Worm (Caenorhabditis elegans) whole organism, L2 larva: ENCODE data around the gene dhhc-4.

Experiments
- C34F6.9 ChIP-seq: fragments of 150-350 bp; optimal IDR thresholded peaks from 2 replicates; lab custom pipeline; 2014; ENCODE audit warnings: missing biosample characterization, missing genetic modification characterization
- F13H6.1 ChIP-seq: sonication (generic microtip); optimal IDR thresholded peaks from 2 replicates; lab custom pipeline; 2016; ENCODE audit warnings: missing genetic modification characterization, missing compliant biosample characterization
- Y55F3AM.14 ChIP-seq: fragments of 200-800 bp; sonication (Bioruptor generic); optimal IDR thresholded peaks from 2 replicates; lab custom pipeline; 2018; ENCODE audit warnings: mild to moderate bottlenecking, missing genetic modification characterization, missing compliant biosample characterization
- ZK546.5 ChIP-seq: sonication (generic microtip); optimal IDR thresholded peaks from 2 replicates; lab custom pipeline; 2017; ENCODE audit warnings: missing biosample characterization, missing genetic modification characterization
- alr-1 ChIP-seq: fragments of 150-350 bp; optimal IDR thresholded peaks from 2 replicates; lab custom pipeline; 2014; ENCODE audit warnings: missing biosample characterization, missing genetic modification characterization
- aly-2 ChIP-seq: fragments of 150-350 bp; optimal IDR thresholded peaks from 2 replicates; lab custom pipeline; 2014; ENCODE audit warnings: missing biosample characterization, missing genetic modification characterization
- ama-1 ChIP-seq: fragments of 150-350 bp; optimal IDR thresholded peaks from 2 replicates; lab custom pipeline; 2018; ENCODE audit warnings: inconsistent platforms
- blmp-1 ChIP-seq: sonication (generic microtip); optimal IDR thresholded peaks from 2 replicates; lab custom pipeline; 2017; ENCODE audit warnings: missing genetic modification characterization, mild to moderate bottlenecking, missing compliant biosample characterization, antibody characterized with exemption, moderate library complexity; ENCODE audit not compliant: insufficient read depth
- ceh-16 ChIP-seq: fragments of 150-350 bp; optimal IDR thresholded peaks from 2 replicates; lab custom pipeline; 2014; ENCODE audit warnings: missing biosample characterization, missing genetic modification characterization
- ceh-82 ChIP-seq: fragments of 150-350 bp; optimal IDR thresholded peaks from 2 replicates; lab custom pipeline; 2014; ENCODE audit warnings: missing biosample characterization, missing genetic modification characterization
- crh-2 ChIP-seq: sonication (generic microtip); optimal IDR thresholded peaks from 2 replicates; lab custom pipeline; 2017; ENCODE audit warnings: missing biosample characterization, missing genetic modification characterization
- dmd-4 ChIP-seq: sonication (generic microtip); optimal IDR thresholded peaks from 2 replicates; lab custom pipeline; 2017; ENCODE audit warnings: missing biosample characterization, missing genetic modification characterization
- egl-27 ChIP-seq: sonication (generic microtip); optimal IDR thresholded peaks from 3 replicates; lab custom pipeline; 2017; ENCODE audit warnings: missing biosample characterization, missing genetic modification reagents, missing genetic modification characterization
- fos-1 ChIP-seq: fragments of 150-350 bp; optimal IDR thresholded peaks from 2 replicates; lab custom pipeline; 2014; ENCODE audit warnings: missing biosample characterization, missing genetic modification characterization
- gmeb-1 ChIP-seq: fragments of 150-350 bp; optimal IDR thresholded peaks from 2 replicates; lab custom pipeline; 2014; ENCODE audit warnings: missing biosample characterization, missing genetic modification characterization
- lin-11 ChIP-seq: fragments of 150-350 bp; sonication (generic microtip); optimal IDR thresholded peaks from 2 replicates; lab custom pipeline; 2014; ENCODE audit warnings: missing biosample characterization, missing genetic modification characterization, inconsistent platforms, mixed read lengths
- lin-13 ChIP-seq: fragments of 150-350 bp; optimal IDR thresholded peaks from 2 replicates; lab custom pipeline; 2014; ENCODE audit warnings: missing biosample characterization, missing genetic modification reagents, missing genetic modification characterization
- lin-39 ChIP-seq: fragments of 150-350 bp; optimal IDR thresholded peaks from 2 replicates; lab custom pipeline; 2014; ENCODE audit warnings: missing biosample characterization, missing genetic modification reagents, missing genetic modification characterization
- lsy-2 ChIP-seq, 2 experiments: fragments of 150-350 bp in 1 of 2; sonication (generic microtip) in 1 of 2; optimal IDR thresholded peaks; 2 replicates each; lab custom pipeline; 2014 to 2017; ENCODE audit warnings: missing biosample characterization in 2 of 2, missing genetic modification characterization in 2 of 2
- mab-5 ChIP-seq: fragments of 150-350 bp; optimal IDR thresholded peaks from 2 replicates; lab custom pipeline; 2014; ENCODE audit warnings: missing biosample characterization, missing genetic modification characterization
- mbf-1 ChIP-seq: sonication (generic microtip); optimal IDR thresholded peaks from 2 replicates; lab custom pipeline; 2017; ENCODE audit warnings: missing biosample characterization, missing genetic modification characterization
- nhr-10 ChIP-seq: sonication (generic microtip); optimal IDR thresholded peaks from 2 replicates; lab custom pipeline; 2017; ENCODE audit warnings: missing biosample characterization, missing genetic modification characterization
- nhr-11 ChIP-seq: fragments of 150-350 bp; optimal IDR thresholded peaks from 2 replicates; lab custom pipeline; 2014; ENCODE audit warnings: missing biosample characterization, missing genetic modification characterization
- nhr-12 ChIP-seq: fragments of 150-350 bp; optimal IDR thresholded peaks from 2 replicates; lab custom pipeline; 2014; ENCODE audit warnings: missing biosample characterization, missing genetic modification characterization
- nhr-129 ChIP-seq: fragments of 150-350 bp; optimal IDR thresholded peaks from 2 replicates; lab custom pipeline; 2014; ENCODE audit warnings: missing biosample characterization, missing genetic modification characterization
- nhr-23 ChIP-seq: fragments of 150-350 bp; optimal IDR thresholded peaks from 2 replicates; lab custom pipeline; 2014; ENCODE audit warnings: missing biosample characterization, missing genetic modification reagents, missing genetic modification characterization
- nhr-237 ChIP-seq: fragments of 150-350 bp; optimal IDR thresholded peaks from 2 replicates; lab custom pipeline; 2014; ENCODE audit warnings: missing biosample characterization, missing genetic modification characterization
- nhr-25 ChIP-seq: fragments of 150-350 bp; sonication (generic microtip); optimal IDR thresholded peaks from 3 replicates; lab custom pipeline; 2014; ENCODE audit warnings: missing biosample characterization, missing genetic modification characterization
- nhr-6 ChIP-seq: fragments of 150-350 bp; optimal IDR thresholded peaks from 2 replicates; lab custom pipeline; 2014; ENCODE audit warnings: missing biosample characterization, missing genetic modification characterization
- nhr-77 ChIP-seq: fragments of 150-350 bp; optimal IDR thresholded peaks from 2 replicates; lab custom pipeline; 2014; ENCODE audit warnings: missing biosample characterization, missing genetic modification characterization
- peb-1 ChIP-seq: fragments of 150-350 bp; optimal IDR thresholded peaks from 2 replicates; lab custom pipeline; 2014; ENCODE audit warnings: missing biosample characterization, missing genetic modification characterization
- sem-4 ChIP-seq: fragments of 150-350 bp; optimal IDR thresholded peaks from 2 replicates; lab custom pipeline; 2014; ENCODE audit warnings: missing biosample characterization, missing genetic modification reagents, missing genetic modification characterization
- skn-1 ChIP-seq: sonication (generic microtip); optimal IDR thresholded peaks from 2 replicates; lab custom pipeline; 2017; ENCODE audit warnings: missing biosample characterization, missing genetic modification characterization
- sma-3 ChIP-seq: sonication (generic microtip); optimal IDR thresholded peaks from 2 replicates; lab custom pipeline; 2016; ENCODE audit warnings: missing genetic modification reagents, missing genetic modification characterization, missing compliant biosample characterization
- sma-9 ChIP-seq, 2 experiments: fragments of 150-350 bp in 1 of 2; sonication (generic microtip) in 1 of 2; optimal IDR thresholded peaks; 2 replicates each; lab custom pipeline; 2014 to 2016; ENCODE audit warnings: missing genetic modification characterization in 2 of 2, mild to moderate bottlenecking in 1 of 2, missing biosample characterization in 1 of 2, missing compliant biosample characterization in 1 of 2, missing genetic modification reagents in 1 of 2, moderate library complexity in 1 of 2
- snpc-4 ChIP-seq: fragments of 150-350 bp; optimal IDR thresholded peaks from 2 replicates; lab custom pipeline; 2014; ENCODE audit warnings: missing biosample characterization, missing genetic modification characterization
- unc-39 ChIP-seq: fragments of 150-350 bp; optimal IDR thresholded peaks from 2 replicates; lab custom pipeline; 2014; ENCODE audit warnings: missing biosample characterization, missing genetic modification characterization
- unc-55 ChIP-seq: fragments of 150-350 bp; sonication (generic microtip); optimal IDR thresholded peaks from 3 replicates; lab custom pipeline; 2014; ENCODE audit warnings: missing biosample characterization, missing genetic modification reagents, missing genetic modification characterization
- unc-62 ChIP-seq: fragments of 150-350 bp; optimal IDR thresholded peaks from 2 replicates; lab custom pipeline; 2014; ENCODE audit warnings: missing biosample characterization, missing genetic modification reagents, missing genetic modification characterization
- ztf-1 ChIP-seq: fragments of 200-800 bp; sonication (Bioruptor generic); conservative IDR thresholded peaks from 2 replicates; pipeline ENCODE4 v1.3.6; 2022; ENCODE audit warnings: missing genetic modification characterization, missing compliant biosample characterization
- ztf-11 ChIP-seq: sonication (generic microtip); optimal IDR thresholded peaks from 2 replicates; lab custom pipeline; 2017; ENCODE audit warnings: missing biosample characterization, missing genetic modification characterization
- ztf-4 ChIP-seq: fragments of 150-350 bp; optimal IDR thresholded peaks from 2 replicates; lab custom pipeline; 2014; ENCODE audit warnings: missing biosample characterization, missing genetic modification characterization

Gene dhhc-4

ce11 chrIII:9848603-9849002 lies 19.0 kb downstream of the dhhc-4 start:
- no peak for TF ChIP-seq Y55F3AM.14 (GFP tag; lab: Kevin White, UChicago)

- TF ChIP-seq nhr-10 (tag; lab: Kevin White, UChicago): no peak
- peak; percentile 73 for TF ChIP-seq unc-55
- TF ChIP-seq ztf-4: no peak
- no peak for TF ChIP-seq unc-39 (tag; lab: Kevin White, UChicago)
- TF ChIP-seq crh-2 (tag; lab: Kevin White, UChicago): no peak
- peak in 1 of 2 experiments; percentile 67 for TF ChIP-seq lsy-2 (tag; optimal IDR thresholded peaks at IDR 0.05; lab: Kevin White, UChicago)
- no peak for TF ChIP-seq nhr-25 (tag; lab: Kevin White, UChicago)
- no peak for TF ChIP-seq ZK546.5 (tag; lab: Kevin White, UChicago)
- no peak for TF ChIP-seq mab-5
- TF ChIP-seq aly-2 (tag; lab: Kevin White, UChicago): no peak
- no peak for TF ChIP-seq nhr-6
- TF ChIP-seq ceh-16 (tag; lab: Kevin White, UChicago): no peak
- TF ChIP-seq nhr-12 (tag; lab: Kevin White, UChicago): no peak
- TF ChIP-seq sem-4 (tag; lab: Kevin White, UChicago): peak; percentile 14
- no peak for TF ChIP-seq F13H6.1 (tag; lab: Kevin White, UChicago)
- TF ChIP-seq sma-3 (GFP tag; lab: Kevin White, UChicago): no peak
- no peak for TF ChIP-seq skn-1 (tag; lab: Kevin White, UChicago)
- TF ChIP-seq ceh-82 (tag; lab: Kevin White, UChicago): no peak
- TF ChIP-seq snpc-4: no peak
- TF ChIP-seq C34F6.9: peak; percentile 72
- TF ChIP-seq gmeb-1 (tag; lab: Kevin White, UChicago): no peak
- no peak for TF ChIP-seq blmp-1 (tag; lab: Kevin White, UChicago)
- no peak for TF ChIP-seq nhr-237 (tag; lab: Kevin White, UChicago)
- no peak for TF ChIP-seq dmd-4 (tag; lab: Kevin White, UChicago)
- TF ChIP-seq lin-13: peak; percentile 24
- no peak for TF ChIP-seq peb-1
- TF ChIP-seq nhr-11 (tag; lab: Kevin White, UChicago): no peak
- TF ChIP-seq nhr-23 (tag; lab: Kevin White, UChicago): no peak
- TF ChIP-seq nhr-77 (tag; lab: Kevin White, UChicago): no peak
- no peak for TF ChIP-seq egl-27
- TF ChIP-seq lin-39 (tag; lab: Kevin White, UChicago): no peak
- no peak for TF ChIP-seq mbf-1 (tag; lab: Kevin White, UChicago)
- no peak for TF ChIP-seq lin-11 (tag; lab: Kevin White, UChicago)
- TF ChIP-seq nhr-129 (tag; lab: Kevin White, UChicago): peak; percentile 33
- peak; percentile 27 for TF ChIP-seq fos-1 (tag; lab: Kevin White, UChicago)
- TF ChIP-seq ztf-11 (tag; lab: Kevin White, UChicago): no peak
- no peak for TF ChIP-seq unc-62 (GFP tag; lab: Kevin White, UChicago)
- no peak for TF ChIP-seq ztf-1
Measured at ce11 chrIII:9848083-9848482, 19.5 kb downstream of the dhhc-4 start, which contains the start of gene mrpl-36. Gene mrpl-36 (minus strand): TSS chrIII:9848116.

ce11 chrIII:9846093-9846492 lies 21.5 kb downstream of the dhhc-4 start, which contains the start of gene K11H3.2:
Gene K11H3.2 (plus strand): TSS chrIII:9846393.
- no peak for TF ChIP-seq ama-1 (lab: Kevin White, UChicago)
- no peak for TF ChIP-seq unc-39 (tag; lab: Kevin White, UChicago)
- no peak for TF ChIP-seq crh-2 (tag; lab: Kevin White, UChicago)
- TF ChIP-seq F13H6.1 (tag; lab: Kevin White, UChicago): no peak
- TF ChIP-seq sma-9 (GFP tag; optimal IDR thresholded peaks at IDR 0.05; lab: Kevin White, UChicago): no peak
- no peak for TF ChIP-seq sma-9 (tag; optimal IDR thresholded peaks at IDR 0.05; lab: Kevin White, UChicago)
- no peak for TF ChIP-seq alr-1 (tag; lab: Kevin White, UChicago)
- TF ChIP-seq ztf-1: no peak
- no peak for TF ChIP-seq nhr-237 (tag; lab: Kevin White, UChicago)
- TF ChIP-seq Y55F3AM.14 (GFP tag; lab: Kevin White, UChicago): no peak
